Worm (Caenorhabditis elegans) whole organism, L1 larva: ENCODE data around the gene Y71H2AM.1.

ENCODE experiments used
- C16A3.4 ChIP-seq: fragments of 150-350 bp; optimal IDR thresholded peaks from 2 replicates; lab custom pipeline; 2014; ENCODE audit warnings: missing biosample characterization, missing genetic modification characterization
- F16B12.6 ChIP-seq: fragments of 150-350 bp; optimal IDR thresholded peaks from 2 replicates; lab custom pipeline; 2014; ENCODE audit warnings: missing biosample characterization, missing genetic modification characterization
- blmp-1 ChIP-seq: fragments of 150-350 bp; optimal IDR thresholded peaks from 2 replicates; lab custom pipeline; 2014; ENCODE audit warnings: missing biosample characterization, missing genetic modification characterization
- ceh-82 ChIP-seq, 3 experiments: fragments of 150-350 bp in 1 of 3; sonication (generic microtip) in 2 of 3; optimal IDR thresholded peaks; 2 replicates each; lab custom pipeline; 2014 to 2017; ENCODE audit warnings: missing biosample characterization in 3 of 3, missing genetic modification characterization in 3 of 3
- ceh-90 ChIP-seq: sonication (generic microtip); optimal IDR thresholded peaks from 2 replicates; lab custom pipeline; 2016; ENCODE audit warnings: missing genetic modification characterization, missing compliant biosample characterization
- ces-1 ChIP-seq: fragments of 150-350 bp; optimal IDR thresholded peaks from 2 replicates; lab custom pipeline; 2014; ENCODE audit warnings: missing biosample characterization, missing genetic modification reagents, missing genetic modification characterization
- dpl-1 ChIP-seq, 3 experiments: fragments of 150-350 bp in 2 of 3; sonication (generic microtip) in 1 of 3; optimal IDR thresholded peaks; 2 replicates each; lab custom pipeline; 2014 to 2017; ENCODE audit warnings: missing biosample characterization in 3 of 3, missing genetic modification characterization in 3 of 3, missing genetic modification reagents in 3 of 3
- dsc-1 ChIP-seq: sonication (generic microtip); optimal IDR thresholded peaks from 2 replicates; lab custom pipeline; 2016; ENCODE audit warnings: mild to moderate bottlenecking, missing genetic modification characterization, missing compliant biosample characterization
- efl-1 ChIP-seq, 4 experiments: fragments of 150-350 bp; optimal IDR thresholded peaks in 3 of 4; peaks in 1 of 4; 1 replicate in 1 of 4; 2 replicates in 3 of 4; lab custom pipeline; 2014; ENCODE audit warnings: missing biosample characterization in 2 of 4, missing genetic modification characterization in 2 of 4, missing genetic modification reagents in 2 of 4
- efl-3 ChIP-seq: fragments of 200-800 bp; sonication (Bioruptor generic); optimal IDR thresholded peaks from 2 replicates; lab custom pipeline; 2018; ENCODE audit warnings: mild to moderate bottlenecking, missing genetic modification characterization, missing compliant biosample characterization
- egl-13 ChIP-seq: sonication (generic microtip); optimal IDR thresholded peaks from 2 replicates; lab custom pipeline; 2016; ENCODE audit warnings: missing genotype, missing genetic modification reagents, missing genetic modification characterization, missing compliant biosample characterization
- elt-3 ChIP-seq, 6 experiments: fragments of 150-350 bp in 1 of 6; sonication (generic microtip); optimal IDR thresholded peaks; 2 replicates each; lab custom pipeline; 2017 to 2018; ENCODE audit warnings: missing biosample characterization in 6 of 6, missing genetic modification characterization in 6 of 6, inconsistent platforms in 1 of 6
- fkh-4 ChIP-seq: sonication (generic microtip); optimal IDR thresholded peaks from 2 replicates; lab custom pipeline; 2016; ENCODE audit warnings: missing compliant biosample characterization, missing genetic modification characterization, borderline replicate concordance
- fkh-8 ChIP-seq: sonication (generic microtip); optimal IDR thresholded peaks from 2 replicates; lab custom pipeline; 2016; ENCODE audit warnings: mild to moderate bottlenecking, missing genetic modification characterization, missing compliant biosample characterization
- grh-1 ChIP-seq: fragments of 200-800 bp; sonication (Bioruptor generic); IDR thresholded peaks from 2 replicates; pipeline ENCODE4 v1.3.6; 2022; ENCODE audit warnings: missing genetic modification reagents, missing genetic modification characterization, missing compliant biosample characterization
- hlh-17 ChIP-seq: fragments of 200-800 bp; sonication (Bioruptor generic); optimal IDR thresholded peaks from 2 replicates; lab custom pipeline; 2018; ENCODE audit warnings: missing genetic modification characterization, mild to moderate bottlenecking, missing compliant biosample characterization, moderate library complexity, borderline replicate concordance
- irx-1 ChIP-seq: sonication (generic microtip); optimal IDR thresholded peaks from 2 replicates; lab custom pipeline; 2016; ENCODE audit warnings: missing genetic modification characterization, missing compliant biosample characterization
- isw-1 ChIP-seq: fragments of 200-800 bp; sonication (Bioruptor generic); IDR thresholded peaks from 2 replicates; pipeline ENCODE4 v1.3.6; 2022; ENCODE audit warnings: missing genetic modification characterization, missing compliant biosample characterization
- jun-1 ChIP-seq: fragments of 150-350 bp; optimal IDR thresholded peaks from 2 replicates; lab custom pipeline; 2014; ENCODE audit warnings: missing biosample characterization, missing genetic modification reagents, missing genetic modification characterization
- lin-13 ChIP-seq: fragments of 150-350 bp; optimal IDR thresholded peaks from 2 replicates; lab custom pipeline; 2014; ENCODE audit warnings: missing biosample characterization, missing genetic modification reagents, missing genetic modification characterization
- lin-14 ChIP-seq: fragments of 200-800 bp; sonication (Bioruptor generic); optimal IDR thresholded peaks from 2 replicates; lab custom pipeline; 2018; ENCODE audit warnings: mild to moderate bottlenecking, missing genetic modification characterization, moderate library complexity, missing compliant biosample characterization
- lin-35 ChIP-seq, 2 experiments: fragments of 150-350 bp; optimal IDR thresholded peaks; 2 replicates each; lab custom pipeline; 2014; ENCODE audit warnings: missing biosample characterization in 2 of 2, missing genetic modification characterization in 2 of 2, missing genetic modification reagents in 2 of 2
- lin-39 ChIP-seq: fragments of 150-350 bp; optimal IDR thresholded peaks from 2 replicates; lab custom pipeline; 2014; ENCODE audit warnings: missing biosample characterization, missing genetic modification reagents, missing genetic modification characterization
- lir-3 ChIP-seq: sonication (generic microtip); optimal IDR thresholded peaks from 2 replicates; lab custom pipeline; 2016; ENCODE audit warnings: mild to moderate bottlenecking, missing genetic modification characterization, moderate library complexity, missing compliant biosample characterization; ENCODE audit not compliant: poor library complexity
- lsy-2 ChIP-seq, 2 experiments: fragments of 150-350 bp; optimal IDR thresholded peaks; 2 replicates each; lab custom pipeline; 2014; ENCODE audit warnings: missing biosample characterization in 2 of 2, missing genetic modification characterization in 2 of 2
- mab-9 ChIP-seq: fragments of 200-800 bp; sonication (Bioruptor generic); IDR thresholded peaks from 2 replicates; pipeline ENCODE4 v1.3.6; 2022; ENCODE audit warnings: missing genetic modification reagents, missing genetic modification characterization, missing compliant biosample characterization
- mdl-1 ChIP-seq, 2 experiments: fragments of 150-350 bp; optimal IDR thresholded peaks; 2 replicates each; lab custom pipeline; 2014 to 2017; ENCODE audit warnings: missing biosample characterization in 2 of 2, missing genetic modification characterization in 2 of 2, inconsistent platforms in 1 of 2
- mef-2 ChIP-seq: fragments of 150-350 bp; optimal IDR thresholded peaks from 2 replicates; lab custom pipeline; 2014; ENCODE audit warnings: missing biosample characterization, missing genetic modification characterization
- mep-1 ChIP-seq: fragments of 150-350 bp; optimal IDR thresholded peaks from 2 replicates; lab custom pipeline; 2014; ENCODE audit warnings: missing biosample characterization, missing genetic modification characterization
- nhr-12 ChIP-seq: sonication (generic microtip); optimal IDR thresholded peaks from 2 replicates; lab custom pipeline; 2017; ENCODE audit warnings: missing biosample characterization, missing genetic modification characterization
- nhr-19 ChIP-seq: fragments of 200-800 bp; sonication (Bioruptor generic); conservative IDR thresholded peaks from 2 replicates; pipeline ENCODE4 v1.3.6; 2022; ENCODE audit warnings: missing genetic modification characterization, missing compliant biosample characterization
- nhr-20 ChIP-seq: sonication (generic microtip); optimal IDR thresholded peaks from 2 replicates; lab custom pipeline; 2016; ENCODE audit warnings: mild to moderate bottlenecking, missing genetic modification characterization, missing compliant biosample characterization
- nhr-47 ChIP-seq: sonication (generic microtip); optimal IDR thresholded peaks from 2 replicates; lab custom pipeline; 2016; ENCODE audit warnings: mild to moderate bottlenecking, missing genetic modification characterization, moderate library complexity, missing compliant biosample characterization
- nhr-71 ChIP-seq: sonication (generic microtip); optimal IDR thresholded peaks from 2 replicates; lab custom pipeline; 2016; ENCODE audit warnings: mild to moderate bottlenecking, missing genetic modification characterization, moderate library complexity, missing compliant biosample characterization
- nhr-85 ChIP-seq: sonication (generic microtip); peaks from one replicate; lab custom pipeline; 2016; ENCODE audit warnings: missing genetic modification characterization, inconsistent platforms, missing compliant biosample characterization
- nhr-90 ChIP-seq: sonication (generic microtip); optimal IDR thresholded peaks from 2 replicates; lab custom pipeline; 2016; ENCODE audit warnings: mild to moderate bottlenecking, missing genetic modification characterization, missing compliant biosample characterization; ENCODE audit not compliant: poor library complexity
- skn-1 ChIP-seq: fragments of 150-350 bp; optimal IDR thresholded peaks from 2 replicates; lab custom pipeline; 2014; ENCODE audit warnings: missing biosample characterization, missing genetic modification characterization
- snpc-4 ChIP-seq: fragments of 150-350 bp; optimal IDR thresholded peaks from 2 replicates; lab custom pipeline; 2014; ENCODE audit warnings: missing biosample characterization, missing genetic modification characterization
- snu-23 ChIP-seq: sonication (generic microtip); optimal IDR thresholded peaks from 2 replicates; lab custom pipeline; 2016; ENCODE audit warnings: missing genetic modification characterization, missing compliant biosample characterization
- sptf-1 ChIP-seq: fragments of 150-350 bp; optimal IDR thresholded peaks from 2 replicates; lab custom pipeline; 2014; ENCODE audit warnings: missing biosample characterization, missing genetic modification characterization
- swsn-7 ChIP-seq: sonication (generic microtip); optimal IDR thresholded peaks from 2 replicates; lab custom pipeline; 2016; ENCODE audit warnings: missing genetic modification characterization, missing compliant biosample characterization
- tbx-2 ChIP-seq: sonication (generic microtip); optimal IDR thresholded peaks from 2 replicates; lab custom pipeline; 2016; ENCODE audit warnings: missing genetic modification characterization, missing compliant biosample characterization
- unc-130 ChIP-seq: fragments of 150-350 bp; optimal IDR thresholded peaks from 2 replicates; lab custom pipeline; 2017; ENCODE audit warnings: missing biosample characterization, missing genetic modification characterization, inconsistent platforms
- xbp-1 ChIP-seq: sonication (generic microtip); optimal IDR thresholded peaks from 2 replicates; lab custom pipeline; 2016; ENCODE audit warnings: missing genetic modification characterization, missing compliant biosample characterization
- zag-1 ChIP-seq: fragments of 150-350 bp; optimal IDR thresholded peaks from 2 replicates; lab custom pipeline; 2014; ENCODE audit warnings: missing biosample characterization, missing genetic modification characterization
- zip-4 ChIP-seq: fragments of 200-800 bp; sonication (Bioruptor generic); optimal IDR thresholded peaks from 2 replicates; lab custom pipeline; 2018; ENCODE audit warnings: mild to moderate bottlenecking, missing genetic modification characterization, moderate library complexity, missing compliant biosample characterization
- ztf-4 ChIP-seq: fragments of 150-350 bp; optimal IDR thresholded peaks from 2 replicates; lab custom pipeline; 2014; ENCODE audit warnings: missing biosample characterization, missing genetic modification characterization

The Y71H2AM.1 gene

DNA sequence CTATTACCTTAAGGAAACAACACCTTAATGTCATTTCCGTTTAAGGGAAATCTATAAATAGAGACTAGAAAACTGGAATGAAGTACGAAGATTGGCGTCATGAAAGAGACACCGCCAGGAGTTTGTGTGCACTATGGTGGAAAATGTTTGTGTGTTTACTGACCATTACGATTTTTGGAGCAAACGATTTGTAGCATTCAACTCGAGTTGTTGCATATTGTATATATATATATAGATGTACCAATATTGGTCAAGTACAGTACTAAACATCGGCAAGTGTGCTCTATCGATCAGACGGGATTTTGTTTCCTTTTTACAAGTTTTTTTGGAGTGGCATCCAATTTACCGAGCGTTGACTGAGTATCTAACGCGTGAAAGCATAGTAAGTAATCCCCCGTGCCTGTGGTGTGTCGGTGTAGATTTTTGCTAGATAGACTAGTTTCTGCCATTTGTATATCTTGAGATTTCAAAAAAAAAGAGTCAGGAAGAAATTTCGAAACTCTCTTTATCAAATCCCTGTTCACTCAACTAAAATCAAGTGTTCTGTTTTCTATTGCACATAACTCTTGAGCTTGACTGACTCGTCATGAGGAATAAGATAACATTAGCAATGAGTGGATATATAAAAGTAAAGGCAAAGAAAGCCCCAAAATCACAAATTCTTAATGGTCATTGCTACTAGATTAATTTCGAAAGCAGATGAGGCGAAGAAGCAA lies 24.9 kb upstream of the Y71H2AM.1 start, which contains the start of the genes twk-45 and Y71H2AM.25 (continued):
- TF ChIP-seq lin-13 (GFP tag; lab: Kevin White, UChicago) (no peak), mab-9 (GFP tag; lab: Robert Waterston, UW) (no peak), mef-2 (tag; lab: Kevin White, UChicago) (no peak)

DNA sequence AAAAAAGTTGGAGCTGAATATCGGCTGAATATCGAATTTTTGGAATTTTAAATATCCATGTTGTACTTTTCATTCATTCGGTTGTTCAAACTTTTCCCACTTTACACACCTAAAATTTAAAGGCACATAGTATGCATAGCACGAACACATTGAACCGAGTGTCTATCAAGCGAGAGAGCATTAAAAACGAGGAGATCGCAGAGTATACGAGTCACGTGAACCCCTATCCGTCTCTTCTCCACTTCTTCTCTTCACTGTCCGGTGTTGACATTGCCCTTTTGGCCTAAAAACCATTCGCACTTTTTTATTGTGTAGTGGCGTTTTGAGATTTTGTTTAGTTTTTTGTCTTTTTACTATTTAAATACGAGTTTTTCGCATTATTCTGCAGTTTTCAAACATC lies 22.4 kb upstream of the Y71H2AM.1 start:
- TF ChIP-seq zag-1 (no peak), elt-3 (tag; optimal IDR thresholded peaks at IDR 0.05; lab: Kevin White, UChicago) (peak in 2 of 6 experiments; percentile 19 to 70), efl-1 (optimal IDR thresholded peaks at IDR 0.05; lab: Kevin White, UChicago) (peak; percentile 80), efl-1 (GFP tag; optimal IDR thresholded peaks at IDR 0.05 in 1 of 2; lab: Kevin White, UChicago) (peak; percentile 78 to 98), grh-1 (peak; percentile 36; the same call in 1 of the 2 replicates), xbp-1 (tag; lab: Kevin White, UChicago) (peak; percentile 46), dsc-1 (tag; lab: Kevin White, UChicago) (peak; percentile 37), ceh-90 (no peak), ceh-82 (tag; optimal IDR thresholded peaks at IDR 0.05; lab: Kevin White, UChicago) (peak in 2 of 3 experiments; percentile 36 to 41), fkh-8 (tag; lab: Kevin White, UChicago) (no peak), nhr-90 (tag; lab: Kevin White, UChicago) (peak; percentile 42), mdl-1 (tag; optimal IDR thresholded peaks at IDR 0.05; lab: Kevin White, UChicago) (peak in 1 of 2 experiments; percentile 74), egl-13 (tag; lab: Kevin White, UChicago) (no peak), jun-1 (tag; lab: Kevin White, UChicago) (peak; percentile 33), lin-35 (GFP tag; optimal IDR thresholded peaks at IDR 0.05; lab: Kevin White, UChicago) (peak; percentile 79 to 80), nhr-20 (tag; lab: Kevin White, UChicago) (peak; percentile 68), swsn-7 (tag; lab: Kevin White, UChicago) (peak; percentile 55), F16B12.6 (tag; lab: Kevin White, UChicago) (peak; percentile 54), lin-39 (peak; percentile 41), lir-3 (tag; lab: Kevin White, UChicago) (no peak), mep-1 (tag; lab: Kevin White, UChicago) (peak; percentile 86), mef-2 (tag; lab: Kevin White, UChicago) (no peak), C16A3.4 (tag; lab: Kevin White, UChicago) (peak; percentile 62), nhr-12 (tag; lab: Kevin White, UChicago) (no peak), efl-3 (no peak), lin-13 (GFP tag; lab: Kevin White, UChicago) (peak; percentile 72), zip-4 (GFP tag; lab: Kevin White, UChicago) (no peak), fkh-4 (tag; lab: Kevin White, UChicago) (no peak), nhr-47 (tag; lab: Kevin White, UChicago) (peak; percentile 44), nhr-85 (tag; lab: Kevin White, UChicago) (peak; percentile 78), dpl-1 (GFP tag; optimal IDR thresholded peaks at IDR 0.05; lab: Kevin White, UChicago) (peak; percentile 65 to 78 (median 77)), snu-23 (GFP tag; lab: Kevin White, UChicago) (peak; percentile 87), lin-14 (peak; percentile 90), snpc-4 (tag; lab: Kevin White, UChicago) (peak; percentile 48), unc-130 (tag; lab: Kevin White, UChicago) (peak; percentile 45), ztf-4 (tag; lab: Kevin White, UChicago) (peak; percentile 40), nhr-19 (GFP tag; lab: Robert Waterston, UW) (peak; percentile 43), hlh-17 (GFP tag; lab: Kevin White, UChicago) (no peak), lsy-2 (tag; optimal IDR thresholded peaks at IDR 0.05; lab: Kevin White, UChicago) (peak; percentile 76 to 79), skn-1 (tag; lab: Kevin White, UChicago) (peak; percentile 14), ces-1 (GFP tag; lab: Kevin White, UChicago) (no peak), isw-1 (GFP tag; lab: Robert Waterston, UW) (no peak), sptf-1 (no peak), blmp-1 (tag; lab: Kevin White, UChicago) (peak; percentile 61), tbx-2 (peak; percentile 48), nhr-71 (tag; lab: Kevin White, UChicago) (peak; percentile 68), irx-1 (tag; lab: Kevin White, UChicago) (peak; percentile 19)
